Worm (Caenorhabditis elegans) whole organism, midembryonic: Measurements from ENCODE around the gene dnj-26.

ENCODE experiments used
- T22C8.4 ChIP-seq: fragments of 200-800 bp; sonication (Bioruptor generic); IDR thresholded peaks from 2 replicates; pipeline ENCODE4 v1.3.6; 2022; ENCODE audit warnings: missing genetic modification characterization, missing compliant biosample characterization
- cog-1 ChIP-seq: sonication (generic microtip); optimal IDR thresholded peaks from 2 replicates; lab custom pipeline; 2016; ENCODE audit warnings: missing genetic modification characterization, missing compliant biosample characterization
- flt-1 ChIP-seq: fragments of 200-800 bp; sonication (Bioruptor generic); IDR thresholded peaks from 2 replicates; pipeline ENCODE4 v1.3.6; 2022; ENCODE audit warnings: missing genetic modification characterization, missing compliant biosample characterization
- med-1 ChIP-seq: sonication (generic microtip); optimal IDR thresholded peaks from 2 replicates; lab custom pipeline; 2017; ENCODE audit warnings: missing genetic modification characterization, mild to moderate bottlenecking, missing compliant biosample characterization, antibody characterized with exemption, missing genetic modification reagents; ENCODE audit not compliant: insufficient read depth
- ref-1 ChIP-seq: fragments of 200-800 bp; sonication (Bioruptor generic); conservative IDR thresholded peaks from 2 replicates; pipeline ENCODE4 v1.3.6; 2022; ENCODE audit warnings: missing genetic modification reagents, missing genetic modification characterization, missing compliant biosample characterization
- tab-1 ChIP-seq: fragments of 200-800 bp; sonication (Bioruptor generic); IDR thresholded peaks from 2 replicates; pipeline ENCODE4 v1.3.6; 2022; ENCODE audit warnings: missing genetic modification characterization, missing compliant biosample characterization
- ztf-23 ChIP-seq: fragments of 200-800 bp; sonication (Bioruptor generic); IDR thresholded peaks from 2 replicates; pipeline ENCODE4 v1.3.6; 2022; ENCODE audit warnings: missing genetic modification reagents, missing genetic modification characterization, missing compliant biosample characterization
- ztf-29 ChIP-seq: fragments of 200-800 bp; sonication (Bioruptor generic); IDR thresholded peaks from 2 replicates; pipeline ENCODE4 v1.3.6; 2022; ENCODE audit warnings: missing genetic modification reagents, missing genetic modification characterization, missing compliant biosample characterization

- TF ChIP-seq cog-1: no peak
- TF ChIP-seq ztf-29 (GFP tag; lab: Robert Waterston, UW): no peak
- TF ChIP-seq ref-1 (GFP tag; lab: Robert Waterston, UW): no peak
- TF ChIP-seq flt-1 (GFP tag; lab: Robert Waterston, UW): no peak
- no peak for TF ChIP-seq tab-1 (GFP tag; lab: Robert Waterston, UW)
- no peak for TF ChIP-seq ztf-23 (GFP tag; lab: Robert Waterston, UW)
- no peak for TF ChIP-seq med-1 (GFP tag; lab: Kevin White, UChicago)
- no peak for TF ChIP-seq T22C8.4 (GFP tag; lab: Robert Waterston, UW)
These were observed 7.8 kb downstream of the dnj-26 start, which contains the start of gene sre-15 for ce11 chrIV:12244706-12245105.
